Worm (Caenorhabditis elegans): ENCODE data around the gene cyn-17.

ce11 chrV:5833531-5833930 is 34.1 kb downstream of the cyn-17 start, which contains the start of gene srh-76:
- TF ChIP-seq ama-1 (optimal IDR thresholded peaks at IDR 0.05) (no peak), snpc-4 (tag; optimal IDR thresholded peaks at IDR 0.05) (no peak), ceh-9 (tag; optimal IDR thresholded peaks at IDR 0.05) (no peak)
